Worm (Caenorhabditis elegans) whole organism, L4 larva: Measurements from ENCODE around the gene eif-3.B.

ENCODE experiments used
- D1046.2 ChIP-seq: fragments of 200-800 bp; sonication (Bioruptor generic); IDR thresholded peaks from 2 replicates; pipeline ENCODE4 v1.3.6; 2022; ENCODE audit warnings: missing genetic modification characterization, missing compliant biosample characterization
- F10B5.3 ChIP-seq: sonication (generic microtip); optimal IDR thresholded peaks from 2 replicates; lab custom pipeline; 2016; ENCODE audit warnings: mild to moderate bottlenecking, missing genetic modification characterization, missing compliant biosample characterization
- F44E2.7 ChIP-seq: fragments of 200-800 bp; sonication (Bioruptor generic); IDR thresholded peaks from 2 replicates; pipeline ENCODE4 v2.1.2; 2022; ENCODE audit warnings: missing genetic modification characterization, missing compliant biosample characterization
- F49E8.2 ChIP-seq: sonication (generic microtip); optimal IDR thresholded peaks from 2 replicates; lab custom pipeline; 2016; ENCODE audit warnings: missing compliant biosample characterization, mild to moderate bottlenecking, missing genetic modification characterization, borderline replicate concordance
- R02D3.7 ChIP-seq: fragments of 150-350 bp; sonication (generic microtip); optimal IDR thresholded peaks from 3 replicates; lab custom pipeline; 2014; ENCODE audit warnings: missing biosample characterization, missing genetic modification characterization
- T26A8.4 ChIP-seq: fragments of 200-800 bp; sonication (Bioruptor generic); IDR thresholded peaks from 2 replicates; pipeline ENCODE4 v1.3.6; 2022; ENCODE audit warnings: missing genetic modification characterization, missing compliant biosample characterization
- Y48G9A.11 ChIP-seq: fragments of 200-800 bp; sonication (Bioruptor generic); IDR thresholded peaks from 2 replicates; pipeline ENCODE4 v1.3.6; 2022; ENCODE audit warnings: missing genetic modification reagents, missing genetic modification characterization, missing compliant biosample characterization
- ZK337.2 ChIP-seq: fragments of 200-800 bp; sonication (Bioruptor generic); IDR thresholded peaks from 2 replicates; pipeline ENCODE4 v1.3.6; 2022; ENCODE audit warnings: missing genetic modification reagents, missing genetic modification characterization, missing compliant biosample characterization
- ZK546.5 ChIP-seq, 2 experiments: sonication (generic microtip); optimal IDR thresholded peaks; 2 replicates each; lab custom pipeline; 2017; ENCODE audit warnings: missing biosample characterization in 2 of 2, missing genetic modification characterization in 2 of 2
- ceh-44 ChIP-seq: fragments of 200-800 bp; sonication (Bioruptor generic); IDR thresholded peaks from 2 replicates; pipeline ENCODE4 v1.3.6; 2022; ENCODE audit warnings: missing genetic modification reagents, missing genetic modification characterization, missing compliant biosample characterization
- ceh-62 ChIP-seq: sonication (generic microtip); optimal IDR thresholded peaks from 2 replicates; lab custom pipeline; 2017; ENCODE audit warnings: missing biosample characterization, missing genetic modification characterization
- ctbp-1 ChIP-seq: fragments of 200-800 bp; sonication (Bioruptor generic); IDR thresholded peaks from 2 replicates; pipeline ENCODE4 v1.3.6; 2022; ENCODE audit warnings: missing genetic modification reagents, missing genetic modification characterization, missing compliant biosample characterization
- daf-12 ChIP-seq: fragments of 150-350 bp; optimal IDR thresholded peaks from 2 replicates; lab custom pipeline; 2014; ENCODE audit warnings: missing biosample characterization, missing genetic modification reagents, missing genetic modification characterization
- dmd-6 ChIP-seq: fragments of 200-800 bp; sonication (Bioruptor generic); IDR thresholded peaks from 2 replicates; pipeline ENCODE4 v1.3.6; 2022; ENCODE audit warnings: missing genetic modification reagents, missing genetic modification characterization, missing compliant biosample characterization
- dpl-1 ChIP-seq: fragments of 150-350 bp; optimal IDR thresholded peaks from 2 replicates; lab custom pipeline; 2014; ENCODE audit warnings: missing biosample characterization, missing genetic modification reagents, missing genetic modification characterization
- duxl-1 ChIP-seq: sonication (generic microtip); optimal IDR thresholded peaks from 2 replicates; lab custom pipeline; 2016; ENCODE audit warnings: mild to moderate bottlenecking, missing genetic modification characterization, moderate library complexity, missing compliant biosample characterization; ENCODE audit not compliant: poor library complexity
- egl-43 ChIP-seq: fragments of 200-800 bp; sonication (Bioruptor generic); IDR thresholded peaks from 2 replicates; pipeline ENCODE4 v1.3.6; 2022; ENCODE audit warnings: missing genetic modification reagents, missing genetic modification characterization, missing compliant biosample characterization
- hif-1 ChIP-seq, 2 experiments: sonication (generic microtip); optimal IDR thresholded peaks; 2 replicates each; lab custom pipeline; 2016 to 2017; ENCODE audit warnings: missing compliant biosample characterization in 2 of 2, missing genetic modification characterization in 2 of 2, missing genetic modification reagents in 2 of 2, missing genotype in 2 of 2, mild to moderate bottlenecking in 1 of 2
- hmg-1.1 ChIP-seq: fragments of 200-800 bp; sonication (Bioruptor generic); IDR thresholded peaks from 2 replicates; pipeline ENCODE4 v1.3.6; 2022; ENCODE audit warnings: missing genetic modification reagents, missing genetic modification characterization, missing compliant biosample characterization
- lin-1 ChIP-seq: fragments of 200-800 bp; sonication (Bioruptor generic); IDR thresholded peaks from 2 replicates; pipeline ENCODE4 v1.3.6; 2022; ENCODE audit warnings: missing genetic modification reagents, missing genetic modification characterization, missing compliant biosample characterization
- lin-29 ChIP-seq: fragments of 200-800 bp; sonication (Bioruptor generic); IDR thresholded peaks from 2 replicates; pipeline ENCODE4 v1.3.6; 2022; ENCODE audit warnings: missing genetic modification reagents, missing genetic modification characterization, missing compliant biosample characterization
- lin-38 ChIP-seq: fragments of 200-800 bp; sonication (Bioruptor generic); IDR thresholded peaks from 2 replicates; pipeline ENCODE4 v1.3.6; 2022; ENCODE audit warnings: missing genetic modification reagents, missing genetic modification characterization, missing compliant biosample characterization
- lsy-2 ChIP-seq, 2 experiments: fragments of 150-350 bp in 1 of 2; sonication (generic microtip) in 1 of 2; optimal IDR thresholded peaks; 2 replicates each; lab custom pipeline; 2014 to 2017; ENCODE audit warnings: missing biosample characterization in 2 of 2, missing genetic modification characterization in 2 of 2
- mdt-29 ChIP-seq: fragments of 200-800 bp; sonication (Bioruptor generic); IDR thresholded peaks from 2 replicates; pipeline ENCODE4 v1.3.6; 2022; ENCODE audit warnings: missing genetic modification reagents, missing genetic modification characterization, missing compliant biosample characterization
- mep-1 ChIP-seq: fragments of 150-350 bp; sonication (generic microtip); optimal IDR thresholded peaks from 3 replicates; lab custom pipeline; 2014; ENCODE audit warnings: missing biosample characterization, missing genetic modification characterization
- mes-2 ChIP-seq: sonication (generic microtip); optimal IDR thresholded peaks from 2 replicates; lab custom pipeline; 2016; ENCODE audit warnings: missing genotype, mild to moderate bottlenecking, missing genetic modification characterization, missing compliant biosample characterization; ENCODE audit not compliant: poor library complexity, severe bottlenecking
- nhr-25 ChIP-seq: sonication (generic microtip); optimal IDR thresholded peaks from 2 replicates; lab custom pipeline; 2017; ENCODE audit warnings: missing genetic modification characterization, mild to moderate bottlenecking, missing compliant biosample characterization, antibody characterized with exemption, moderate library complexity, borderline replicate concordance; ENCODE audit not compliant: insufficient read depth
- nhr-41 ChIP-seq: fragments of 200-800 bp; sonication (Bioruptor generic); IDR thresholded peaks from 2 replicates; pipeline ENCODE4 v1.3.6; 2022; ENCODE audit warnings: missing genetic modification reagents, missing genetic modification characterization, missing compliant biosample characterization
- nhr-42 ChIP-seq: fragments of 200-800 bp; sonication (Bioruptor generic); IDR thresholded peaks from 2 replicates; pipeline ENCODE4 v1.3.6; 2022; ENCODE audit warnings: missing genetic modification characterization, missing compliant biosample characterization
- set-16 ChIP-seq: fragments of 200-800 bp; sonication (Bioruptor generic); IDR thresholded peaks from 2 replicates; pipeline ENCODE4 v1.3.6; 2022; ENCODE audit warnings: missing genetic modification reagents, missing genetic modification characterization, missing compliant biosample characterization
- snpc-1.2 ChIP-seq: fragments of 200-800 bp; sonication (Bioruptor generic); IDR thresholded peaks from 2 replicates; pipeline ENCODE4 v1.3.6; 2022; ENCODE audit warnings: missing genetic modification reagents, missing genetic modification characterization, missing compliant biosample characterization
- snpc-4 ChIP-seq: fragments of 150-350 bp; optimal IDR thresholded peaks from 2 replicates; lab custom pipeline; 2014; ENCODE audit warnings: missing biosample characterization, missing genetic modification characterization
- spr-3 ChIP-seq: fragments of 200-800 bp; sonication (Bioruptor generic); optimal IDR thresholded peaks from 2 replicates; lab custom pipeline; 2018; ENCODE audit warnings: mild to moderate bottlenecking, missing genetic modification characterization, missing compliant biosample characterization
- tag-97 ChIP-seq: fragments of 200-800 bp; sonication (Bioruptor generic); IDR thresholded peaks from 2 replicates; pipeline ENCODE4 v1.3.6; 2022; ENCODE audit warnings: missing genetic modification characterization, missing compliant biosample characterization
- unc-130 ChIP-seq: sonication (generic microtip); optimal IDR thresholded peaks from 2 replicates; lab custom pipeline; 2016; ENCODE audit warnings: missing genetic modification reagents, missing genetic modification characterization, missing compliant biosample characterization
- zfp-2 ChIP-seq: sonication (generic microtip); optimal IDR thresholded peaks from 2 replicates; lab custom pipeline; 2016; ENCODE audit warnings: mild to moderate bottlenecking, missing genetic modification characterization, missing compliant biosample characterization
- zip-2 ChIP-seq: fragments of 150-350 bp; optimal IDR thresholded peaks from 2 replicates; lab custom pipeline; 2014; ENCODE audit warnings: missing biosample characterization, missing genetic modification characterization
- ztf-11 ChIP-seq: fragments of 150-350 bp; optimal IDR thresholded peaks from 2 replicates; lab custom pipeline; 2014; ENCODE audit warnings: missing biosample characterization, missing genetic modification characterization
- ztf-7 ChIP-seq: fragments of 150-350 bp; optimal IDR thresholded peaks from 2 replicates; lab custom pipeline; 2014; ENCODE audit warnings: missing biosample characterization, missing genetic modification characterization

eif-3.B gene

DNA sequence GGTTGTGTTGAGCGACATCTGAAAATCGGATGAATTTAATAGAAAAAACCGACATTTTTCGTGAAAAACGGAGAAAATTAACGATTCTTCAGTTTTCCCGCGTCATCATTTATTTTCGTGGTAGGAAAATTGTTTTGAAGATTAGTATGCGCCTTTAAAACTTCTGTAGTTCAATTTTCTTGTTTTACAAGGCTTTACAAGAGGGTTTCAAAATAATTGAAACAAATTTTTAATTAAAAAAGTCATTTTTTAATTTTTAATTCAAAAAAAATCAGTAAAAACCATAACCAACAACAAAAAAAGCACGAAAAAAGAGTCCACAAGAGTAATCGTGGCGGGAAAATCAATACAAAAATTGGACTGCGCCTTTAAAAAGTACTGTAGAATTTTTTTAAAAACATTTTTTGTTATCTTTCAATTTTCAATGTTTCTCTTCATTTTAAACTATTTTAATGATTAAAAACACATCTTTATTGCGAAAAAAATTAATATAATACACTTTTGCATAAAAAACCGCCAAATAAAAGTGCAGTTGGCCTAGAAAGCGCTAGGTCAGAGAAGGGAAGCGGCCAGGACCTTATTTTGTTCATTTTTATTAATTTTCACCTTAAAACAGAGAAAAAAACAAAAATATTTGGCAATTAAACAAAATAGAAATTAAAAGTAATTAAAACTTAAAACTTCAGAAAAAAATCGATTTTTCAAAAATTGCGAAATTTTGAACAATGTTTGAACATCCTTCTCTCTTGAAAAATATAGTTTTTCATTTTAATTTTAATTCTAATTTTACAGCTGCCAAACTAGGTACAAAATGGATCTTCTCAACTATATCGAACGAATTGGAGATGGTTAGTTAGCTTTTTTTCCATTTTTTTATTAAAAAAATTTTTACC, 41.1 kb upstream of the eif-3.B start, which contains the start of the genes tac-1 and Y54E2A.4:
Gene tac-1 (minus strand): TSS at position 20 of the 893 bp plus-strand sequence.
Gene Y54E2A.4 (plus strand): TSS at position 765 of the 893 bp plus-strand sequence.
- TF ChIP-seq snpc-1.2 (no peak), F44E2.7 (GFP tag; lab: Robert Waterston, UW) (no peak), mes-2 (tag; lab: Kevin White, UChicago) (peak; percentile 67), dpl-1 (peak; percentile 15), ZK337.2 (GFP tag; lab: Robert Waterston, UW) (no peak), zfp-2 (tag; lab: Kevin White, UChicago) (no peak), D1046.2 (no peak), F10B5.3 (tag; lab: Kevin White, UChicago) (no peak), unc-130 (no peak), lin-1 (GFP tag; lab: Robert Waterston, UW) (no peak), ceh-62 (no peak), duxl-1 (tag; lab: Kevin White, UChicago) (no peak), lsy-2 (tag; optimal IDR thresholded peaks at IDR 0.05; lab: Kevin White, UChicago) (peak in 1 of 2 experiments; percentile 28), F49E8.2 (tag; lab: Kevin White, UChicago) (peak; percentile 17), lin-29 (no peak), nhr-25 (tag; lab: Kevin White, UChicago) (no peak), ztf-11 (tag; lab: Kevin White, UChicago) (no peak), mdt-29 (GFP tag; lab: Robert Waterston, UW) (no peak), R02D3.7 (tag; lab: Kevin White, UChicago) (no peak), ZK546.5 (tag; optimal IDR thresholded peaks at IDR 0.05; lab: Kevin White, UChicago) (no peak), daf-12 (tag; lab: Kevin White, UChicago) (no peak), mep-1 (no peak), snpc-4 (tag; lab: Kevin White, UChicago) (no peak), zip-2 (tag; lab: Kevin White, UChicago) (peak; percentile 82), hif-1 (tag; optimal IDR thresholded peaks at IDR 0.05; lab: Kevin White, UChicago) (peak in 1 of 2 experiments; percentile 1)

DNA sequence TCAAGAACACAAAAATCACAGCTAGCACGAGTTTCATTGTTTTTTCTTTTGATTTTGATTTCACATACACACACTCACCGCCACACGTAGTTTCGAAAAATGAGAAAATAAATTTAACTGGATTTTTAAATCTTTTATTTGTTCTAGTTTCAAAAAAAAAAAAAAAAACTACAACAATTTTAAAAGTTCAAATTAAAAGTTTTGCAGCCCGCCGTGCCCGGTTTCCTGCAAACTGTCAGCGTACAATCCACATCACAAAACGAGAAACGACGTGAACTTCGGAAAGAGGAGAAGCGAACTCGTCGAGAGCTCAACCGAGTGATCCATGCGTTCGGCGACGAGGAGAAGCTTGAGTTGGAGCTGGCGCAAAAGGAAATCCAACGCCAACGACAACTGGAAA, 37.5 kb upstream of the eif-3.B start, which contains the start of gene Y54E2A.5:
Gene Y54E2A.5 (minus strand): TSS at position 101 of the 400 bp plus-strand sequence.
- TF ChIP-seq spr-3 (GFP tag; lab: Kevin White, UChicago) (no peak), F10B5.3 (tag; lab: Kevin White, UChicago) (no peak), tag-97 (GFP tag; lab: Robert Waterston, UW) (no peak), ceh-44 (GFP tag; lab: Robert Waterston, UW) (no peak), set-16 (GFP tag; lab: Robert Waterston, UW) (peak; percentile 29; the same call in 1 of the 2 replicates), ztf-7 (tag; lab: Kevin White, UChicago) (no peak), nhr-41 (GFP tag; lab: Robert Waterston, UW) (no peak), nhr-25 (tag; lab: Kevin White, UChicago) (no peak)

DNA sequence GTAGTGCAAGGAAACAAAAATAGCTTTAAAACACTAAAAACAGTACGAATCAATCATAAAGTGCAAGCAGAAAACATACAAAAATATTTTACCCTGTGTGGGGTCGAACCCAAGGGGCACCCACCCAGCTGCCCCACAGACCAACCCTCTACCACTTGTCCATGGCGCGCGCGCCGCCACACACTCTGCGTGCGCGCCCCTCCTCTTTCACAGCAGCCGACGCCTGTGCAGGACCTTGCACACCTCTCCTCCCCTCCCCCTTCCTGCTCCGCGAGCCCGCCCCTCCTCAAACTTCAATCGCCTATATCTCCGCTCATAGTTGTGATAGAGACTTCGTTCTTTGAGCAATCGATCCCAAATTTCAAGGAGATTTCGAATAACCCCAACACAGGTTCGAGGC, 32.7 kb upstream of the eif-3.B start:
- peak; percentile 13; the same call in 1 of the 2 replicates for TF ChIP-seq dmd-6 (GFP tag; lab: Robert Waterston, UW)
- peak; percentile 99 for TF ChIP-seq set-16 (GFP tag; lab: Robert Waterston, UW)
- peak; percentile 54; the same call in 1 of the 2 replicates for TF ChIP-seq hmg-1.1 (GFP tag; lab: Robert Waterston, UW)
- peak; percentile 67 for TF ChIP-seq lin-38 (GFP tag; lab: Robert Waterston, UW)
- TF ChIP-seq T26A8.4 (GFP tag; lab: Robert Waterston, UW) = 0 out of 2 replicates have a peak, but pooled peaks have one; percentile 56
- TF ChIP-seq Y48G9A.11 (GFP tag; lab: Robert Waterston, UW) = 0 out of 2 replicates have a peak, but pooled peaks have one; percentile 32
- TF ChIP-seq nhr-42 (GFP tag; lab: Robert Waterston, UW) = peak; percentile 68; the same call in 1 of the 2 replicates
- peak; percentile 49; the same call in 1 of the 2 replicates for TF ChIP-seq egl-43 (GFP tag; lab: Robert Waterston, UW)
- TF ChIP-seq ctbp-1 (GFP tag; lab: Robert Waterston, UW) = peak; percentile 77; the same call in 1 of the 2 replicates
